Fruit fly (Drosophila melanogaster): ENCODE measurements around the gene indra.
A peak's percentile ranks its signal among the peaks of the same experiment; 100 is the strongest.

The indra gene

DNA sequence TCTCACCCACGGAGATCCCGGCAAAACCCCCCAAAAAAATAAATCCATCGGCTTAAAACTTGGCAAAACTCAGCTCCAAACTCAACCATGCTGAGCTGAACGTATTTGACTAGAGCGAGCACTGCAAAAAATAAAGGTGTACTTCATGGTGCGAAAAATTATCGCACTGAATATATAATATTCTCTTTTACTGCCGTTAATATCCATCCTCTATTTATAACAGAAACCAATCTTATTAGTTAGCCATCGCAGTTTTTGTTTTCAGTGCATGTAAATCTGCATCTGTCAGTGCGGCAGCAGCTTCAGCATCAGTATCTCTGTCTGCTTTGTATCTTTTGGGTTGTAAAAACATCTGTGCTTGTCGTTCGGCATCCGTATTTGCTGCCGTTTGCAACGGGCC lies 28.7 kb upstream of the indra start (continued):
- TF ChIP-seq crol (GFP tag; IDR thresholded peaks at IDR 0.05) (no peak), CG32767 (GFP tag; IDR thresholded peaks at IDR 0.05) (no peak), unpg (GFP tag; optimal IDR thresholded peaks at IDR 0.05) (peak; percentile 49), CG3995 (GFP tag; optimal IDR thresholded peaks at IDR 0.05) (no peak), sug (tag; optimal IDR thresholded peaks at IDR 0.05) (no peak), Dbx (GFP tag; IDR thresholded peaks at IDR 0.05) (no peak), Bdp1 (GFP tag; optimal IDR thresholded peaks at IDR 0.05) (no peak), CG15601 (tag; optimal IDR thresholded peaks at IDR 0.05) (no peak), pum (GFP tag; optimal IDR thresholded peaks at IDR 0.05) (no peak), CG33213 (GFP tag; optimal IDR thresholded peaks at IDR 0.05) (no peak), CG5180 (GFP tag; optimal IDR thresholded peaks at IDR 0.05) (no peak), CG10209 (GFP tag; optimal IDR thresholded peaks at IDR 0.05) (no peak), Tbp (GFP tag; optimal IDR thresholded peaks at IDR 0.05) (no peak), hb (GFP tag; IDR thresholded peaks at IDR 0.05; ENCODE audit: partially characterized antibody) (no peak), Hmr (GFP tag; optimal IDR thresholded peaks at IDR 0.05) (no peak), CG5953 (GFP tag; IDR thresholded peaks at IDR 0.05) (no peak), H2.0 (GFP tag; IDR thresholded peaks at IDR 0.05) (peak; percentile 22; the same call in 1 of the 2 replicates), CG2120 (GFP tag; optimal IDR thresholded peaks at IDR 0.05) (no peak), ranshi (GFP tag; IDR thresholded peaks at IDR 0.05) (no peak), HLH3B (GFP tag; IDR thresholded peaks at IDR 0.05) (peak; percentile 54), abd-A (tag; optimal IDR thresholded peaks at IDR 0.05) (no peak), sob (GFP tag; IDR thresholded peaks at IDR 0.05) (no peak), sima (GFP tag; optimal IDR thresholded peaks at IDR 0.05) (no peak), CG13775 (GFP tag; optimal IDR thresholded peaks at IDR 0.05) (no peak), cato (GFP tag; optimal IDR thresholded peaks at IDR 0.05; ENCODE audit: borderline replicate concordance) (no peak), chif (GFP tag; optimal IDR thresholded peaks at IDR 0.05) (peak in 1 of 2 experiments; percentile 42), Trl (optimal IDR thresholded peaks at IDR 0.05) (no peak), Trl (GFP tag; optimal IDR thresholded peaks at IDR 0.05) (no peak), CG11398 (GFP tag; optimal IDR thresholded peaks at IDR 0.05) (no peak), schlank (tag; optimal IDR thresholded peaks at IDR 0.05) (no peak), crc (GFP tag; optimal IDR thresholded peaks at IDR 0.05) (no peak), zfh2 (GFP tag; optimal IDR thresholded peaks at IDR 0.05) (no peak), Nf-YB (GFP tag; optimal IDR thresholded peaks at IDR 0.05) (no peak), phol (tag; optimal IDR thresholded peaks at IDR 0.05) (peak; percentile 40), prd (optimal IDR thresholded peaks at IDR 0.05) (no peak), prd (GFP tag; IDR thresholded peaks at IDR 0.05) (no peak; the same call in 2 of the 3 replicates), CG32532 (GFP tag; IDR thresholded peaks at IDR 0.05) (no peak), CG13424 (tag; optimal IDR thresholded peaks at IDR 0.05) (peak; percentile 4), CG6254 (GFP tag; optimal IDR thresholded peaks at IDR 0.05) (no peak), CG7372 (GFP tag; IDR thresholded peaks at IDR 0.05) (no peak), CG16779 (GFP tag; IDR thresholded peaks at IDR 0.05) (no peak), CG13894 (tag; optimal IDR thresholded peaks at IDR 0.05) (no peak), Sox100B (GFP tag; optimal IDR thresholded peaks at IDR 0.05) (peak; percentile 12), chinmo (GFP tag; IDR thresholded peaks at IDR 0.05; ENCODE audit: partially characterized antibody) (no peak), yki (optimal IDR thresholded peaks at IDR 0.05) (no peak), CG13296 (GFP tag; optimal IDR thresholded peaks at IDR 0.05) (no peak), CG16815 (GFP tag; optimal IDR thresholded peaks at IDR 0.05) (peak; percentile 2), slp2 (GFP tag; optimal IDR thresholded peaks at IDR 0.05) (no peak), dati (GFP tag; IDR thresholded peaks at IDR 0.05) (no peak), kni (GFP tag; optimal IDR thresholded peaks at IDR 0.05) (no peak), CG2875 (GFP tag; optimal IDR thresholded peaks at IDR 0.05) (no peak), CG34224 (GFP tag; IDR thresholded peaks at IDR 0.05; ENCODE audit: partially characterized antibody) (no peak), gcm (GFP tag; optimal IDR thresholded peaks at IDR 0.05) (no peak)

All from whole organism, embryonic.